Fruit fly (Drosophila melanogaster): ENCODE results near the gene CG2017.
A peak's percentile ranks its signal among the peaks of the same experiment; 100 is the strongest.

CG2017 gene

dm6 chr3R:5841290-5841689, 20.9 kb downstream of the CG2017 start (continued):
- TF ChIP-seq mirr (GFP tag; optimal IDR thresholded peaks at IDR 0.05) = peak; percentile 75
- 0 out of 4 replicates have a peak, but pooled peaks have one; percentile 17 for TF ChIP-seq chinmo (GFP tag; IDR thresholded peaks at IDR 0.05; ENCODE audit: partially characterized antibody)
- TF ChIP-seq oc (tag; optimal IDR thresholded peaks at IDR 0.05) = no peak
- no peak for TF ChIP-seq Rx (GFP tag; IDR thresholded peaks at IDR 0.05)
- TF ChIP-seq CG12659 (GFP tag; optimal IDR thresholded peaks at IDR 0.05) = no peak
- TF ChIP-seq Lpt (GFP tag; optimal IDR thresholded peaks at IDR 0.05) = no peak
- no peak for TF ChIP-seq CG8924 (tag; optimal IDR thresholded peaks at IDR 0.05)
- no peak for TF ChIP-seq HHEX (GFP tag; optimal IDR thresholded peaks at IDR 0.05)
- no peak for TF ChIP-seq br (optimal IDR thresholded peaks at IDR 0.05)
- no peak for TF ChIP-seq unpg (GFP tag; optimal IDR thresholded peaks at IDR 0.05)
- no peak for TF ChIP-seq chn (GFP tag; optimal IDR thresholded peaks at IDR 0.05)
- TF ChIP-seq CHES-1-like (GFP tag; optimal IDR thresholded peaks at IDR 0.05) = no peak
- no peak for TF ChIP-seq wor (GFP tag; IDR thresholded peaks at IDR 0.05)
- TF ChIP-seq ab (GFP tag; optimal IDR thresholded peaks at IDR 0.05) = no peak
- TF ChIP-seq Med (GFP tag) = peak; percentile 21
- no peak for TF ChIP-seq gsb-n (tag; optimal IDR thresholded peaks at IDR 0.05)
- no peak for TF ChIP-seq Scr (GFP tag; IDR thresholded peaks at IDR 0.05; ENCODE audit: partially characterized antibody)
- no peak for TF ChIP-seq CG2199 (GFP tag; IDR thresholded peaks at IDR 0.05)
- no peak for TF ChIP-seq tgo (GFP tag; IDR thresholded peaks at IDR 0.05)
- no peak for TF ChIP-seq CG1792 (GFP tag; optimal IDR thresholded peaks at IDR 0.05)
- peak; percentile 73 for TF ChIP-seq CG34376 (GFP tag; optimal IDR thresholded peaks at IDR 0.05)

dm6 chr3R:5840870-5841269, 21.3 kb downstream of the CG2017 start, which contains the start of gene CG1213:
Gene CG1213 (plus strand): TSS chr3R:5841170.
- no peak for TF ChIP-seq CG30020 (tag; optimal IDR thresholded peaks at IDR 0.05)
- TF ChIP-seq CG13894 (tag; optimal IDR thresholded peaks at IDR 0.05) = no peak
- no peak for TF ChIP-seq Nf-YC (tag; optimal IDR thresholded peaks at IDR 0.05)
- no peak for TF ChIP-seq sc (optimal IDR thresholded peaks at IDR 0.05)
- no peak for TF ChIP-seq sc (GFP tag; optimal IDR thresholded peaks at IDR 0.05)
- TF ChIP-seq dpn (GFP tag; optimal IDR thresholded peaks at IDR 0.05) = no peak
- TF ChIP-seq unc-4 (GFP tag; IDR thresholded peaks at IDR 0.05; ENCODE audit: partially characterized antibody) = no peak
- TF ChIP-seq Atf3 (GFP tag; optimal IDR thresholded peaks at IDR 0.05) = no peak
- TF ChIP-seq BEAF-32 (GFP tag; optimal IDR thresholded peaks at IDR 0.05) = no peak
- TF ChIP-seq dan (GFP tag; IDR thresholded peaks at IDR 0.05) = no peak
- TF ChIP-seq Rx (GFP tag; IDR thresholded peaks at IDR 0.05) = no peak
- no peak for TF ChIP-seq CG8924 (tag; optimal IDR thresholded peaks at IDR 0.05)

dm6 chr3R:5838683-5839365, 23.4 kb downstream of the CG2017 start:
- TF ChIP-seq sob (GFP tag; IDR thresholded peaks at IDR 0.05) (0 out of 2 replicates have a peak, but pooled peaks have one; percentile 30), Ets65A (GFP tag) (peak; percentile 9), sens (GFP tag) (peak; percentile 69), trem (tag; optimal IDR thresholded peaks at IDR 0.05) (no peak), lab (GFP tag; optimal IDR thresholded peaks at IDR 0.05) (peak; percentile 22), CG8290 (GFP tag; optimal IDR thresholded peaks at IDR 0.05) (no peak), CG8290 (tag; optimal IDR thresholded peaks at IDR 0.05) (peak in 1 of 2 experiments; percentile 16), Doc3 (GFP tag; IDR thresholded peaks at IDR 0.05; ENCODE audit: partially characterized antibody) (no peak), CG10274 (GFP tag; optimal IDR thresholded peaks at IDR 0.05) (no peak), Med (GFP tag) (peak; percentile 38), CG4730 (GFP tag; IDR thresholded peaks at IDR 0.05) (no peak), pita (GFP tag; optimal IDR thresholded peaks at IDR 0.05) (no peak), gt (GFP tag; IDR thresholded peaks at IDR 0.05) (no peak), Mrtf (GFP tag; IDR thresholded peaks at IDR 0.05) (0 out of 3 replicates have a peak, but pooled peaks have one; percentile 33), Aef1 (GFP tag; IDR thresholded peaks at IDR 0.05) (0 out of 3 replicates have a peak, but pooled peaks have one; percentile 17), CG18599 (GFP tag; optimal IDR thresholded peaks at IDR 0.05) (peak; percentile 5), bab2 (GFP tag; optimal IDR thresholded peaks at IDR 0.05) (peak; percentile 20), CG9727 (GFP tag; optimal IDR thresholded peaks at IDR 0.05) (peak; percentile 3), ind (GFP tag; optimal IDR thresholded peaks at IDR 0.05) (no peak), CG14441 (GFP tag; IDR thresholded peaks at IDR 0.05) (no peak)
